Worm (Caenorhabditis elegans) whole organism, late embryonic: ENCODE data around the gene grsp-1.

Source experiments
- C08G9.2 ChIP-seq: sonication (generic microtip); optimal IDR thresholded peaks from 2 replicates; lab custom pipeline; 2016; ENCODE audit warnings: mild to moderate bottlenecking, missing genetic modification characterization, moderate library complexity, missing compliant biosample characterization
- C38D4.7 ChIP-seq: fragments of 200-800 bp; sonication (Bioruptor generic); optimal IDR thresholded peaks from 2 replicates; lab custom pipeline; 2018; ENCODE audit warnings: mild to moderate bottlenecking, missing genetic modification characterization, moderate library complexity, missing compliant biosample characterization
- F13H6.1 ChIP-seq: sonication (generic microtip); optimal IDR thresholded peaks from 2 replicates; lab custom pipeline; 2016; ENCODE audit warnings: missing genetic modification characterization, missing compliant biosample characterization
- K02D7.2 ChIP-seq: sonication (generic microtip); optimal IDR thresholded peaks from 2 replicates; lab custom pipeline; 2017; ENCODE audit warnings: mild to moderate bottlenecking, missing genetic modification characterization, missing compliant biosample characterization
- K09A11.1 ChIP-seq: sonication (generic microtip); optimal IDR thresholded peaks from 2 replicates; lab custom pipeline; 2017; ENCODE audit warnings: antibody characterized with exemption, mild to moderate bottlenecking, missing genetic modification characterization, missing compliant biosample characterization; ENCODE audit not compliant: insufficient read depth
- T23F11.4 ChIP-seq: fragments of 200-800 bp; sonication (Bioruptor generic); optimal IDR thresholded peaks from 2 replicates; lab custom pipeline; 2018; ENCODE audit warnings: mild to moderate bottlenecking, missing genetic modification characterization, missing compliant biosample characterization
- Y22D7AL.16 ChIP-seq: sonication (generic microtip); optimal IDR thresholded peaks from 2 replicates; lab custom pipeline; 2016; ENCODE audit warnings: missing genetic modification characterization, missing compliant biosample characterization
- ahr-1 ChIP-seq: sonication (generic microtip); optimal IDR thresholded peaks from 2 replicates; lab custom pipeline; 2016; ENCODE audit warnings: missing genetic modification characterization, missing compliant biosample characterization
- ama-1 ChIP-seq: fragments of 150-350 bp; optimal IDR thresholded peaks from 2 replicates; lab custom pipeline; 2014
- ceh-2 ChIP-seq: sonication (generic microtip); optimal IDR thresholded peaks from 2 replicates; lab custom pipeline; 2016; ENCODE audit warnings: missing genotype, missing genetic modification characterization, missing compliant biosample characterization
- ceh-30 ChIP-seq: fragments of 150-350 bp; optimal IDR thresholded peaks from 2 replicates; lab custom pipeline; 2014; ENCODE audit warnings: missing biosample characterization, missing genetic modification characterization
- ceh-45 ChIP-seq: fragments of 200-800 bp; sonication (Bioruptor generic); IDR thresholded peaks from 2 replicates; pipeline ENCODE4 v1.3.6; 2022; ENCODE audit warnings: missing genetic modification reagents, missing genetic modification characterization, missing compliant biosample characterization
- ceh-48 ChIP-seq: sonication (generic microtip); optimal IDR thresholded peaks from 2 replicates; lab custom pipeline; 2016; ENCODE audit warnings: missing genetic modification characterization, inconsistent platforms, missing compliant biosample characterization
- ceh-9 ChIP-seq: sonication (generic microtip); optimal IDR thresholded peaks from 2 replicates; lab custom pipeline; 2016; ENCODE audit warnings: mild to moderate bottlenecking, missing genetic modification characterization, inconsistent platforms, missing compliant biosample characterization
- dve-1 ChIP-seq: sonication (generic microtip); optimal IDR thresholded peaks from 2 replicates; lab custom pipeline; 2017; ENCODE audit warnings: antibody characterized with exemption, mild to moderate bottlenecking, missing genetic modification characterization, missing compliant biosample characterization
- elt-2 ChIP-seq: sonication (generic microtip); optimal IDR thresholded peaks from 2 replicates; lab custom pipeline; 2016; ENCODE audit warnings: missing genetic modification reagents, missing genetic modification characterization, missing compliant biosample characterization
- ets-4 ChIP-seq: sonication (generic microtip); optimal IDR thresholded peaks from 2 replicates; lab custom pipeline; 2016; ENCODE audit warnings: missing genetic modification characterization, missing compliant biosample characterization
- eyg-1 ChIP-seq: sonication (generic microtip); optimal IDR thresholded peaks from 2 replicates; lab custom pipeline; 2016; ENCODE audit warnings: missing genotype, missing genetic modification characterization, missing compliant biosample characterization
- fax-1 ChIP-seq: sonication (generic microtip); optimal IDR thresholded peaks from 2 replicates; lab custom pipeline; 2016; ENCODE audit warnings: missing genotype, missing genetic modification characterization, missing compliant biosample characterization
- fkh-10 ChIP-seq: fragments of 150-350 bp; optimal IDR thresholded peaks from 2 replicates; lab custom pipeline; 2014; ENCODE audit warnings: missing biosample characterization, missing genetic modification reagents, missing genetic modification characterization
- fkh-6 ChIP-seq: sonication (generic microtip); optimal IDR thresholded peaks from 2 replicates; lab custom pipeline; 2016; ENCODE audit warnings: missing genetic modification characterization, missing compliant biosample characterization
- gmeb-2 ChIP-seq: sonication (generic microtip); optimal IDR thresholded peaks from 2 replicates; lab custom pipeline; 2016; ENCODE audit warnings: missing genetic modification characterization, inconsistent platforms, missing compliant biosample characterization
- hlh-15 ChIP-seq: sonication (generic microtip); optimal IDR thresholded peaks from 2 replicates; lab custom pipeline; 2016; ENCODE audit warnings: missing genetic modification characterization, missing compliant biosample characterization
- hlh-6 ChIP-seq: sonication (generic microtip); optimal IDR thresholded peaks from 2 replicates; lab custom pipeline; 2016; ENCODE audit warnings: missing genotype, missing genetic modification characterization, missing compliant biosample characterization
- hlh-8 ChIP-seq: sonication (generic microtip); optimal IDR thresholded peaks from 2 replicates; lab custom pipeline; 2016; ENCODE audit warnings: missing genotype, missing genetic modification characterization, missing compliant biosample characterization
- lim-6 ChIP-seq: sonication (generic microtip); optimal IDR thresholded peaks from 2 replicates; lab custom pipeline; 2016; ENCODE audit warnings: missing genetic modification characterization, missing compliant biosample characterization
- madf-2 ChIP-seq: sonication (generic microtip); optimal IDR thresholded peaks from 2 replicates; lab custom pipeline; 2017; ENCODE audit warnings: missing genetic modification characterization, missing compliant biosample characterization
- nhr-11 ChIP-seq: fragments of 150-350 bp; optimal IDR thresholded peaks from 2 replicates; lab custom pipeline; 2014; ENCODE audit warnings: missing biosample characterization, missing genetic modification characterization
- nhr-232 ChIP-seq: sonication (generic microtip); optimal IDR thresholded peaks from 2 replicates; lab custom pipeline; 2016; ENCODE audit warnings: missing genetic modification characterization, missing compliant biosample characterization
- npax-4 ChIP-seq: sonication (generic microtip); optimal IDR thresholded peaks from 2 replicates; lab custom pipeline; 2016; ENCODE audit warnings: missing genetic modification characterization, missing compliant biosample characterization
- pat-9 ChIP-seq: fragments of 200-800 bp; sonication (Bioruptor generic); optimal IDR thresholded peaks from 2 replicates; lab custom pipeline; 2018; ENCODE audit warnings: mild to moderate bottlenecking, missing genetic modification characterization, moderate library complexity, missing compliant biosample characterization
- pax-1 ChIP-seq: fragments of 150-350 bp; optimal IDR thresholded peaks from 2 replicates; lab custom pipeline; 2014; ENCODE audit warnings: missing biosample characterization, missing genetic modification characterization
- pha-2 ChIP-seq: sonication (generic microtip); optimal IDR thresholded peaks from 2 replicates; lab custom pipeline; 2017; ENCODE audit warnings: mild to moderate bottlenecking, missing genetic modification characterization, missing compliant biosample characterization
- pha-4 ChIP-seq: fragments of 150-350 bp; optimal IDR thresholded peaks from 2 replicates; lab custom pipeline; 2018; ENCODE audit warnings: missing biosample characterization, missing genetic modification reagents, missing genetic modification characterization
- pros-1 ChIP-seq: fragments of 150-350 bp; optimal IDR thresholded peaks from 2 replicates; lab custom pipeline; 2014; ENCODE audit warnings: missing biosample characterization, missing genetic modification reagents, missing genetic modification characterization
- ref-2 ChIP-seq: sonication (generic microtip); optimal IDR thresholded peaks from 2 replicates; lab custom pipeline; 2016; ENCODE audit warnings: missing genetic modification characterization, missing compliant biosample characterization
- sdc-2 ChIP-seq: sonication (generic microtip); optimal IDR thresholded peaks from 2 replicates; lab custom pipeline; 2016; ENCODE audit warnings: missing genotype, missing genetic modification characterization, missing compliant biosample characterization
- sox-2 ChIP-seq: fragments of 200-800 bp; sonication (Bioruptor generic); IDR thresholded peaks from 2 replicates; pipeline ENCODE4 v1.3.6; 2022; ENCODE audit warnings: missing genetic modification reagents, missing genetic modification characterization, missing compliant biosample characterization
- syd-9 ChIP-seq: sonication (generic microtip); optimal IDR thresholded peaks from 2 replicates; lab custom pipeline; 2016; ENCODE audit warnings: mild to moderate bottlenecking, missing genetic modification characterization, moderate library complexity, missing compliant biosample characterization
- tbx-2 ChIP-seq: sonication (generic microtip); optimal IDR thresholded peaks from 2 replicates; lab custom pipeline; 2016; ENCODE audit warnings: missing genetic modification characterization, missing compliant biosample characterization
- tbx-7 ChIP-seq: sonication (generic microtip); optimal IDR thresholded peaks from 2 replicates; lab custom pipeline; 2016; ENCODE audit warnings: missing genotype, missing genetic modification characterization, missing compliant biosample characterization
- unc-3 ChIP-seq, 2 experiments: fragments of 200-800 bp in 1 of 2; sonication (Bioruptor generic) in 1 of 2; sonication (generic microtip) in 1 of 2; conservative IDR thresholded peaks in 1 of 2; optimal IDR thresholded peaks in 1 of 2; 2 replicates each; pipeline versions ENCODE4 v1.3.6 to Lab custom; 2016 to 2022; ENCODE audit warnings: missing compliant biosample characterization in 2 of 2, missing genetic modification characterization in 2 of 2, missing genetic modification reagents in 1 of 2
- unc-55 ChIP-seq: sonication (generic microtip); optimal IDR thresholded peaks from 2 replicates; lab custom pipeline; 2017; ENCODE audit warnings: missing biosample characterization, missing genetic modification reagents, missing genetic modification characterization
- zip-5 ChIP-seq: sonication (generic microtip); optimal IDR thresholded peaks from 2 replicates; lab custom pipeline; 2016; ENCODE audit warnings: missing genetic modification characterization, missing compliant biosample characterization

grsp-1 gene

DNA sequence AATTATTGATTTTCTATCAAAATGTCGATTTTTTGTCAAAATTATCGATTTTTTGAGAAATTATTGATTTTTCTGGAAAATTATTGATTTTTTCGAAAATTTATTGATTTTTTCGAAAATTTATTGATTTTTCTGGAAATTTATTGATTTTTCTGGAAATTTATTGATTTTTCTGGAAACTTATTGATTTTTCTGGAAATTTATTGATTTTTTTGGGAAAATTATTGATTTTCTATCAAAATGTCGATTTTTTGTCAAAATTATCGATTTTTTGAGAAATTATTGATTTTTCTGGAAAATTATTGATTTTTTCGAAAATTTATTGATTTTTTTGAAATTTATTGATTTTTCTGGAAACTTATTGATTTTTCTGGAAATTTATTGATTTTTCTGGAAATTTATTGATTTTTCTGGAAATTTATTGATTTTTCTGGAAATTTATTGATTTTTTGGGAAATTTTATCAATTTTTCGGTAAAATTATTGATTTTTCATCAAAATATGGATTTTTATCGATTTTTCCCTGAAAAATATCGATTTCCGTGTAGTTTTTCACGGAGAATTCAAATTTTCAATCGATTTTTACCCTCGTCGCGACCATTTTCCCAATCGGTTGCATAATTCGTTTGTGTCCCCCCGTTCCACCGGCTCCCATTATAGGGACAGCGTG is 26.4 kb downstream of the grsp-1 start:
- peak; percentile 86 for TF ChIP-seq ceh-48

DNA sequence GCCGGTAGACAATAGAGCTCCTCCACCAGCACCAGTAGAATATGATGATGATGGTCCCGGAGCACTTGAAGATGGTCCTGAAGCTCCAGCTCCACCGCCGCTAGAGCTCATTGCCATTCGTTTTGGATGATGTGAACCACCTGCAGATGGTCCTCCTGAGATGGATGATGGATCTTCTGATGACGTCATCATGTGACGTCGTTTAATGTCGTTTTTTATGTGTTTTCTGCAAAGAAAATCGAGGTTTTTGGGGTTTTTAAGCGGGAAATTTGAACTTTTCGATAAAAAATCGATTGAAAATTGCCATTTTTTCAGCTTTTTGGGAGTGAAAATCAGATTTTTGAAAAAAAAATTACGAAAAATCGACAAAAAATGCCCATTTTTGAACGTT is 26.9 kb downstream of the grsp-1 start:
- TF ChIP-seq K09A11.1 (no peak), C08G9.2 (tag; lab: Kevin White, UChicago) (no peak), Y22D7AL.16 (tag; lab: Kevin White, UChicago) (no peak), pros-1 (no peak), unc-3 (GFP tag; conservative IDR thresholded peaks at IDR 0.05; lab: Robert Waterston, UW) (no peak), unc-3 (tag; optimal IDR thresholded peaks at IDR 0.05; lab: Kevin White, UChicago) (no peak), ahr-1 (tag; lab: Kevin White, UChicago) (no peak), pat-9 (tag; lab: Kevin White, UChicago) (no peak)

DNA sequence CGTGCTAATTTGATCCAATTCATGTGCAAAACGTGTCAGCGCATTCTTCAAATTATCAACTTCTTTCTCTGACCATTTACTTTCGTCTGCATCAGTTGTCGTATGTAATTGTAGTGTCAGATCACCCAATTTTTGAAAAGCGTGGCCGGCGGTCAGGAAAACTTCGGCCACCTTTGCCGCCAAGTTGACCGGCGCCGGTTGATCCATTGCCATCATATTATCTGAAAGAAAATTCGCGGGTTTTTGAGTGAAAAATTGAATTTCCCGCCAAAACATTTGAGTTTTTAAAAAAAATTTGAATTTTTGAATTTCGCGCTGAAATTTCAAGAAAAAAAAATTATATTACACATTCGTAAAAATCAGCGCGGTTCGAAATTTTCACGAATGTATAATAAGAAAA is 28.6 kb downstream of the grsp-1 start:
- no peak for TF ChIP-seq F13H6.1 (tag; lab: Kevin White, UChicago)
- no peak for TF ChIP-seq zip-5 (tag; lab: Kevin White, UChicago)
- no peak for TF ChIP-seq gmeb-2 (tag; lab: Kevin White, UChicago)
- TF ChIP-seq hlh-8 (tag; lab: Kevin White, UChicago): no peak
- no peak for TF ChIP-seq npax-4 (tag; lab: Kevin White, UChicago)
- no peak for TF ChIP-seq ets-4 (tag; lab: Kevin White, UChicago)
- no peak for TF ChIP-seq K09A11.1
- TF ChIP-seq syd-9 (tag; lab: Kevin White, UChicago): no peak
- no peak for TF ChIP-seq tbx-2
- TF ChIP-seq fkh-10: no peak
- TF ChIP-seq madf-2: no peak
- TF ChIP-seq tbx-7 (tag; lab: Kevin White, UChicago): no peak
- TF ChIP-seq fax-1 (tag; lab: Kevin White, UChicago): no peak
- no peak for TF ChIP-seq ama-1
- TF ChIP-seq ceh-2: no peak
- TF ChIP-seq nhr-11: no peak
- no peak for TF ChIP-seq ceh-48
- no peak for TF ChIP-seq sox-2
- no peak for TF ChIP-seq nhr-232 (tag; lab: Kevin White, UChicago)
- no peak for TF ChIP-seq dve-1 (tag; lab: Kevin White, UChicago)

DNA sequence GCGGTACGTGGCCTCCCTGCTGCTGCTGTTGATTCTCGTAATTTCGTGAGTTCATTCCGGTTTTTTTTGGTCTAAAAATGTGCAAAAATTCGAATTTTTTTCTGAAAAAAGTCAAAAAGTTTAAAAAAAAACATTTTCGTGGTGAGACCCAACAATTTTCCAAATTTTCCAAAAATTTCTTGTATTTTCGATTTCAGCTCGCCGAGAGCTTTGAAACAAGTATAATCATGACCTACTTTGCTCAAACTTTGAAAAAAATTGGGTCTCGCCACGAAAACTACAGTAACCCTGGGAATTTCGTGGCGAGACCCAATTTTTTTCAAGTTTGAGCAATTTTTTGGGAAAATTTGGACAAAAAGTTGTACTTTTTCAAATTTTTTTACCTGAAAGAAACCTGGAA is 31.5 kb downstream of the grsp-1 start, which contains the start of gene Y43F8C.6:
TSS of gene Y43F8C.6 (minus strand) at position 101 of the 400 bp plus-strand sequence.
- no peak for TF ChIP-seq elt-2 (tag; lab: Kevin White, UChicago)
- no peak for TF ChIP-seq gmeb-2 (tag; lab: Kevin White, UChicago)
- TF ChIP-seq F13H6.1 (tag; lab: Kevin White, UChicago): no peak
- TF ChIP-seq lim-6 (tag; lab: Kevin White, UChicago): no peak
- TF ChIP-seq ceh-45: no peak
- TF ChIP-seq ceh-9 (tag; lab: Kevin White, UChicago): no peak
- TF ChIP-seq fkh-10: no peak

DNA sequence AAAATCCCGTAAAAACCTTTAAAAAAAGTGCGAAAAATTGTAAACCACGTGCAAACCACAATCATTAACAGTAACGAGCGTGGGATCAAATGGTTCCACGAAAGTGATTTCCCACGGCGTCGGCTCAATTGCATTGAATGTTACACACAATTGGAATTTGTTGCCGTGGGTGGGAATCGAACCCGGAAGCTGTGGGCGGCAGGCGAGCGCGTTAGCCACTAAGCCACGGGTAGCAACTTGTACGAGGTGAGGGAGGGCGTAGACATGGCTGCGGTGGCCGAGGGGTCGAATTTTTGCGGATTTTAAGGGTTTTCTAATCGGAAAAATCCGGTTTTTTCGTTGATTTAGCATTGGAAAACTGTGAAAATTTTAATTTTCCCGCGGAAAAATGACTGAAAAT is 33.7 kb downstream of the grsp-1 start:
- TF ChIP-seq tbx-7 (tag; lab: Kevin White, UChicago): peak; percentile 83
- peak; percentile 96 for TF ChIP-seq C38D4.7 (GFP tag; lab: Kevin White, UChicago)
- no peak for TF ChIP-seq nhr-11
- peak; percentile 99 for TF ChIP-seq pha-2 (tag; lab: Kevin White, UChicago)
- TF ChIP-seq K02D7.2 (tag; lab: Kevin White, UChicago): peak; percentile 98
- TF ChIP-seq K09A11.1: peak; percentile 94
- TF ChIP-seq pha-4 (tag; lab: Kevin White, UChicago): no peak
- TF ChIP-seq fkh-10: peak; percentile 82
- peak; percentile 98 for TF ChIP-seq ref-2 (tag; lab: Kevin White, UChicago)
- peak; percentile 96 for TF ChIP-seq npax-4 (tag; lab: Kevin White, UChicago)
- TF ChIP-seq sdc-2 (tag; lab: Kevin White, UChicago): peak; percentile 91
- TF ChIP-seq madf-2: peak; percentile 97
- TF ChIP-seq C08G9.2 (tag; lab: Kevin White, UChicago): peak; percentile 91
- TF ChIP-seq pax-1 (tag; lab: Kevin White, UChicago): no peak
- TF ChIP-seq pat-9 (tag; lab: Kevin White, UChicago): peak; percentile 99
- TF ChIP-seq eyg-1 (tag; lab: Kevin White, UChicago): peak; percentile 98
- TF ChIP-seq unc-55 (GFP tag; lab: Kevin White, UChicago): peak; percentile 67
- TF ChIP-seq fkh-6: peak; percentile 96
- peak; percentile 98 for TF ChIP-seq T23F11.4 (GFP tag; lab: Kevin White, UChicago)
- TF ChIP-seq hlh-6 (tag; lab: Kevin White, UChicago): peak; percentile 99
- TF ChIP-seq unc-3 (GFP tag; conservative IDR thresholded peaks at IDR 0.05; lab: Robert Waterston, UW): peak; percentile 90
- TF ChIP-seq unc-3 (tag; optimal IDR thresholded peaks at IDR 0.05; lab: Kevin White, UChicago): peak; percentile 97
- TF ChIP-seq ceh-30 (tag; lab: Kevin White, UChicago): peak; percentile 96
- peak; percentile 94 for TF ChIP-seq hlh-15 (tag; lab: Kevin White, UChicago)
- peak; percentile 88 for TF ChIP-seq ets-4 (tag; lab: Kevin White, UChicago)
